Fruit fly (Drosophila melanogaster): Measurements from ENCODE around the gene Sarm.

The Sarm gene

dm6 chr3L:8072720-8073119 is 9.0 kb downstream of the Sarm start (continued):
- TF ChIP-seq Nf-YA (GFP tag; IDR thresholded peaks at IDR 0.05) = peak; percentile 50; the same call in 1 of the 2 replicates
- TF ChIP-seq Dbx (GFP tag; IDR thresholded peaks at IDR 0.05) = peak; percentile 70; the same call in 2 of the 3 replicates
- peak; percentile 32; the same call in 1 of the 2 replicates for TF ChIP-seq CG5953 (GFP tag; IDR thresholded peaks at IDR 0.05)
- no peak for TF ChIP-seq rib (GFP tag; IDR thresholded peaks at IDR 0.05)
- no peak for TF ChIP-seq CG15696 (tag; optimal IDR thresholded peaks at IDR 0.05)
- TF ChIP-seq sens (GFP tag) = peak; percentile 77
- peak; percentile 28; the same call in 1 of the 2 replicates for TF ChIP-seq CG14014 (GFP tag; IDR thresholded peaks at IDR 0.05)
- TF ChIP-seq CG8765 (GFP tag; IDR thresholded peaks at IDR 0.05) = no peak
- no peak for TF ChIP-seq CG3726 (GFP tag; IDR thresholded peaks at IDR 0.05)
- no peak for TF ChIP-seq br (optimal IDR thresholded peaks at IDR 0.05)
- no peak for TF ChIP-seq grn (GFP tag; optimal IDR thresholded peaks at IDR 0.05)
- TF ChIP-seq jumu (GFP tag; optimal IDR thresholded peaks at IDR 0.05) = no peak
- TF ChIP-seq Optix (GFP tag; IDR thresholded peaks at IDR 0.05) = no peak
- TF ChIP-seq Fer3 (tag; optimal IDR thresholded peaks at IDR 0.05) = peak; percentile 72
- no peak for TF ChIP-seq CG12236 (GFP tag; optimal IDR thresholded peaks at IDR 0.05)
- no peak for TF ChIP-seq CG9215 (GFP tag; IDR thresholded peaks at IDR 0.05)
- TF ChIP-seq stwl (tag; optimal IDR thresholded peaks at IDR 0.05) = no peak
- no peak for TF ChIP-seq CG12155 (GFP tag; optimal IDR thresholded peaks at IDR 0.05)
- TF ChIP-seq H15 (GFP tag; IDR thresholded peaks at IDR 0.05) = no peak; the same call in 2 of the 3 replicates
- peak; percentile 81 for TF ChIP-seq vvl (GFP tag; IDR thresholded peaks at IDR 0.05)
- peak; percentile 60; the same call in 2 of the 3 replicates for TF ChIP-seq CG11695 (GFP tag; IDR thresholded peaks at IDR 0.05)
- TF ChIP-seq Adf1 (GFP tag; IDR thresholded peaks at IDR 0.05) = no peak; the same call in 1 of the 2 replicates
- 0 out of 3 replicates have a peak, but pooled peaks have one; percentile 45 for TF ChIP-seq CG6175 (GFP tag; IDR thresholded peaks at IDR 0.05)
- TF ChIP-seq Mad (GFP tag; optimal IDR thresholded peaks at IDR 0.05) = no peak
- no peak; the same call in 1 of the 2 replicates for TF ChIP-seq CG6272 (GFP tag; IDR thresholded peaks at IDR 0.05)
- TF ChIP-seq B-H2 (GFP tag; optimal IDR thresholded peaks at IDR 0.05) = no peak
- peak; percentile 10 for TF ChIP-seq Hr3 (GFP tag; optimal IDR thresholded peaks at IDR 0.05)
- no peak for TF ChIP-seq hkb (optimal IDR thresholded peaks at IDR 0.05)
- peak; percentile 80 for TF ChIP-seq hkb (GFP tag; IDR thresholded peaks at IDR 0.05)
- no peak for TF ChIP-seq fd3F (GFP tag; optimal IDR thresholded peaks at IDR 0.05)
- TF ChIP-seq luna (GFP tag; optimal IDR thresholded peaks at IDR 0.05) = no peak
- peak; percentile 17 for TF ChIP-seq az2 (GFP tag; optimal IDR thresholded peaks at IDR 0.05)
- peak; percentile 40 for TF ChIP-seq CG8281 (tag; optimal IDR thresholded peaks at IDR 0.05)
- no peak for TF ChIP-seq vfl (GFP tag; optimal IDR thresholded peaks at IDR 0.05)
- TF ChIP-seq repo (GFP tag; optimal IDR thresholded peaks at IDR 0.05) = no peak
- no peak for TF ChIP-seq CG34224 (GFP tag; IDR thresholded peaks at IDR 0.05; ENCODE audit: partially characterized antibody)
- peak; percentile 48; the same call in 1 of the 2 replicates for TF ChIP-seq CG10366 (GFP tag; IDR thresholded peaks at IDR 0.05)
- TF ChIP-seq Camta (GFP tag; optimal IDR thresholded peaks at IDR 0.05) = no peak
- 0 out of 2 replicates have a peak, but pooled peaks have one; percentile 43 for TF ChIP-seq CG1024 (GFP tag; IDR thresholded peaks at IDR 0.05)
- TF ChIP-seq Ravus (GFP tag; IDR thresholded peaks at IDR 0.05) = peak; percentile 3; the same call in 1 of the 2 replicates
- no peak for TF ChIP-seq gt (GFP tag; IDR thresholded peaks at IDR 0.05)
- peak; percentile 48 for TF ChIP-seq CG6813 (GFP tag; optimal IDR thresholded peaks at IDR 0.05)
- TF ChIP-seq nau (GFP tag; optimal IDR thresholded peaks at IDR 0.05) = peak; percentile 64
- TF ChIP-seq HLH3B (GFP tag; IDR thresholded peaks at IDR 0.05) = peak; percentile 79; the same call in 1 of the 2 replicates
- TF ChIP-seq CG10654 (GFP tag; optimal IDR thresholded peaks at IDR 0.05) = peak; percentile 60
- no peak for TF ChIP-seq twi (tag; optimal IDR thresholded peaks at IDR 0.05)
- peak; percentile 68 for TF ChIP-seq Ada2b (GFP tag; IDR thresholded peaks at IDR 0.05)
- TF ChIP-seq toy (GFP tag; IDR thresholded peaks at IDR 0.05) = no peak
- no peak for TF ChIP-seq CG7372 (GFP tag; IDR thresholded peaks at IDR 0.05)
- TF ChIP-seq NK7.1 (GFP tag; optimal IDR thresholded peaks at IDR 0.05) = no peak
- peak; percentile 77 for TF ChIP-seq Fer1 (GFP tag; optimal IDR thresholded peaks at IDR 0.05)
- peak; percentile 24 for TF ChIP-seq CTCF (GFP tag; optimal IDR thresholded peaks at IDR 0.05)
- TF ChIP-seq CG14860 (GFP tag; IDR thresholded peaks at IDR 0.05; ENCODE audit: partially characterized antibody) = no peak
- TF ChIP-seq Mrtf (GFP tag; IDR thresholded peaks at IDR 0.05) = no peak; the same call in 2 of the 3 replicates

Measured in whole organism, embryonic.